Fruit fly (Drosophila melanogaster): ENCODE data around the gene t.

DNA sequence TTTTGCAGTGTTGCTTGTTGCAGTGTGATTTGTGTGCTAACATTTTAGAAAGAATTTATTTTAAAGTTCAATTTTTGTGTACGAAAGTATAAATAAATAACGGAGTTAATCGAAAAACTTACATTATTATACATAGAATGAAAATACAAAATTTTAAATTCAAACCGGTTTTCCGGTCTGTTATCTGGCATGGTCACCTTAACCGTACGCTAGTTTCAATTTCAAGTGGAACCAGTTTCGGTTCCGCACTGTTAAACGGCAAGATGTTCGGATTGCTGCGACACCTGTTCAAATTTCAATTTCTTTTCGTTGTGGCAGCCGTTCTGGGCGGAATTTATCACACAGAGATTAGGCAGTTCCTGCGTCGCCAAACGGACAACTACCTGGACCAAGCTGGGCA lies 30.6 kb downstream of the t start, which contains the start of gene CG12056:
- TF ChIP-seq Bdp1 (GFP tag; optimal IDR thresholded peaks at IDR 0.05): no peak
- no peak for TF ChIP-seq fd64A (GFP tag; optimal IDR thresholded peaks at IDR 0.05)
- no peak for TF ChIP-seq ERR (GFP tag; optimal IDR thresholded peaks at IDR 0.05)
- TF ChIP-seq CG15696 (tag; optimal IDR thresholded peaks at IDR 0.05): no peak

Data from whole organism, embryonic.